Worm (Caenorhabditis elegans): ENCODE results near the gene D2023.3.

The D2023.3 gene

DNA sequence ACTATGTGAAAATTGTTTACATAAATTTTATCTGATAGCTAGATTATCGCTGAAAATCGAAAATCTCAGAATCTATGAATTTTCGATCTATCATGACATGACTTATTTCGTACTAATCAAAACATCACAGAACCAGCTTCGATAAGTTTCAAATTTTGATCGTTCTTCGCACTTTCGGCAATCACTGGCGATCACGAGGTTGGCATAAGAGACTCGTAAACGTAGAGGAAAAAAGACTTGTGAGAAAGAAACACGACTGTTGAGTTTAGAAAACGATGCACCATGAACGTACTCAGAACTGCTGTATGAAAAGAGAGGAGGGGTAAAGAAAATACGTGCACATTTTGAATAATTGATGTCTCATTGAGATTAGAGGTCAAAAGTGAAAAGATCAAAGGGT is 12.2 kb upstream of the D2023.3 start:
- TF ChIP-seq aly-1 (tag; optimal IDR thresholded peaks at IDR 0.05) (no peak), ceh-13 (GFP tag; optimal IDR thresholded peaks at IDR 0.05) (no peak), F13C5.2 (tag; optimal IDR thresholded peaks at IDR 0.05) (no peak), tra-4 (tag; optimal IDR thresholded peaks at IDR 0.05) (no peak), pes-1 (GFP tag; IDR thresholded peaks at IDR 0.05) (no peak), ceh-36 (tag; optimal IDR thresholded peaks at IDR 0.05) (no peak), tbx-37 (GFP tag; conservative IDR thresholded peaks at IDR 0.05) (no peak), flt-1 (GFP tag; IDR thresholded peaks at IDR 0.05) (no peak), hmbx-1 (tag; optimal IDR thresholded peaks at IDR 0.05) (no peak), hmg-4 (GFP tag; optimal IDR thresholded peaks at IDR 0.05) (no peak), tbx-11 (GFP tag; IDR thresholded peaks at IDR 0.05) (no peak), scrt-1 (GFP tag; IDR thresholded peaks at IDR 0.05) (no peak), sea-1 (GFP tag; conservative IDR thresholded peaks at IDR 0.05) (no peak), B0310.2 (tag; optimal IDR thresholded peaks at IDR 0.05) (no peak), ama-1 (optimal IDR thresholded peaks at IDR 0.05) (no peak), hnd-1 (tag; optimal IDR thresholded peaks at IDR 0.05) (no peak), ets-7 (tag; optimal IDR thresholded peaks at IDR 0.05) (no peak)

DNA sequence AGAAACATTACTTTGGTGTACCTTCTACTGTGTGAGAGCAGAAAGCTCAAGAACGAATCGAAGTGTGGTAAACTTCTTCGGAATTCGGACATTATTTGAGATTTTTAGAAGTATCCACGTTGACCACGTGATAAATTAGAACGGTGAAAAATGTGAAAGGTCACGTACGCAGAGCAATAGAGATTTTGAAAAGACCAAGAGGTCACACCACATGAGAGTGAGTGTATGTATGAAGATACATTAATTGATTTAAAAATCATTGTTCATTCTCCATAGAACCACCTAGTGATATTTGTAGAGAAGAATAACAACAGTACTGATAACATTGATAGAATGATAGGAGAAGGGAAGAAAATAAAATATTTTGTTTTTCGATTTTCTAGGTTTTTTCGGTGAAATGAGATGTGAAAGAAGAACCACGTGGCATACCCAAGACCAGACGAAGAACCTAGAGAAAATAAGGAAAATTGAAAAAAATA is 10.7 kb upstream of the D2023.3 start, which contains the start of gene pyc-1:
TSS of gene pyc-1 (minus strand) at position 69 of the 479 bp plus-strand sequence.
- no peak for TF ChIP-seq aly-1 (tag; optimal IDR thresholded peaks at IDR 0.05)

- no peak for TF ChIP-seq hnd-1 (tag; optimal IDR thresholded peaks at IDR 0.05)
- no peak for TF ChIP-seq tbx-37 (GFP tag; conservative IDR thresholded peaks at IDR 0.05)
- TF ChIP-seq flt-1 (GFP tag; IDR thresholded peaks at IDR 0.05) = no peak
- TF ChIP-seq scrt-1 (GFP tag; IDR thresholded peaks at IDR 0.05) = no peak
- TF ChIP-seq ceh-13 (GFP tag; optimal IDR thresholded peaks at IDR 0.05) = no peak
- no peak for TF ChIP-seq tbx-11 (GFP tag; IDR thresholded peaks at IDR 0.05)
- no peak for TF ChIP-seq tra-4 (tag; optimal IDR thresholded peaks at IDR 0.05)
Measured at ce11 chrV:11820551-11820950, 8.7 kb upstream of the D2023.3 start.

DNA sequence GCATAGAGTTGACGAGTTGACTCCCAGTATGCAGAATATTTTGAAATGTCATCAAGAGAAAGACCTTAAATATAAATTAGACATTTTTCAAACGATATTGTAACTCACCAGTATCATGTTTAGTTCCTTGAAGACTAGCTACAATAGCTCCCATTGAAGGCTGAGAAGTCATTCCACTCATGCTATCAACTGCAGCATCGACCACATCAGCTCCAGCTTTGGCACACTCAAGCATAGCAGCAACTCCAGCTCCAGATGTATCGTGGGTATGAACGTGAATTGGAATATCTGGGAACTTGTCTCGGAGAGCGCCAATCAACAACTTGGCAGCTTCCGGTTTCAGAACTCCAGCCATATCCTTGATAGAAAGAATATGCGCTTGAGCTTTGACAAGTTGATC is 7.6 kb upstream of the D2023.3 start:
- TF ChIP-seq aly-1 (tag; optimal IDR thresholded peaks at IDR 0.05) = no peak
- no peak for TF ChIP-seq ceh-13 (GFP tag; optimal IDR thresholded peaks at IDR 0.05)
- no peak for TF ChIP-seq F13C5.2 (tag; optimal IDR thresholded peaks at IDR 0.05)
- no peak for TF ChIP-seq tra-4 (tag; optimal IDR thresholded peaks at IDR 0.05)
- no peak for TF ChIP-seq pes-1 (GFP tag; IDR thresholded peaks at IDR 0.05)
- no peak for TF ChIP-seq scrt-1 (GFP tag; IDR thresholded peaks at IDR 0.05)
- no peak for TF ChIP-seq tbx-11 (GFP tag; IDR thresholded peaks at IDR 0.05)

DNA sequence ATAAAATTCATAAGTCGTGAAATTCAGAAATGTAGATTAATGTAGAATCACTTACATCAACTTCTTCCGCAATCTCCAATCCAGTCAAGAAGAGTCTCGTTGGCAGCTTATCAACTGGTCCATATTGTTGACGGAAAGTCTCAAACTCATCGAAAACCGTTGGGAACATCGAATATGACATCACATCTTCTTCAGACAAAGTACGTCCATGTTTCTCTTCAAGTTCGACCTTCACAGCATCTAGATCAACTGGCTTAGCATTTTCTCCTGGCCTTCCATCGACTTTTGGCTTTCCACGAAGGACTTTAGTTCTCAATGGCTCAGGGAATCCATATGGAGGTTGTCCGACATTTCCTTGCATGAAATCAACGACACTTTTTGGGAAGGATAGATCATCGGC is 7.0 kb upstream of the D2023.3 start:
- TF ChIP-seq scrt-1 (GFP tag; IDR thresholded peaks at IDR 0.05) = no peak
- no peak for TF ChIP-seq pes-1 (GFP tag; IDR thresholded peaks at IDR 0.05)
- no peak for TF ChIP-seq ama-1 (optimal IDR thresholded peaks at IDR 0.05)
- TF ChIP-seq ceh-13 (GFP tag; optimal IDR thresholded peaks at IDR 0.05) = no peak
- no peak for TF ChIP-seq flt-1 (GFP tag; IDR thresholded peaks at IDR 0.05)

DNA sequence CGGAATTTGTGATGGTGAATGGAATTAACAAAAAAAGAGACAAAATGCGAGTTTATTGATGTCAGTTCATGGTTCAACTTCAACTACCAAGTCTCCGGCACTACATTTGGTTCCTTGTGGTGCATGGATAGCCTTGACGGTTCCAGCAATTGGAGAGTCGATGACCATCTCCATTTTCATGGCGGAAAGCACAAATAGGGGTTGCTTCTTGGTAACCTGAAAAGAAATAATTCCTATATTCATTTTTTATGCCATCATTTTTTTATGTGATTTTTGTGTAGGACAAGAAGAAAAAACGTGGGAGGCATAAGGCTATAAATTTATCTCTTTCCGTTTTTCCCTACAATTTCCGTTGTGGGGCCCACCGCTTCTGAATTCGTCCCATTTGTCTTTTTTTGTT is 6.2 kb upstream of the D2023.3 start:
- no peak for TF ChIP-seq hmbx-1 (tag; optimal IDR thresholded peaks at IDR 0.05)
- TF ChIP-seq pes-1 (GFP tag; IDR thresholded peaks at IDR 0.05) = no peak
- no peak for TF ChIP-seq B0310.2 (tag; optimal IDR thresholded peaks at IDR 0.05)
- no peak for TF ChIP-seq sea-1 (GFP tag; conservative IDR thresholded peaks at IDR 0.05)
- TF ChIP-seq ets-7 (tag; optimal IDR thresholded peaks at IDR 0.05) = no peak
- no peak for TF ChIP-seq hmg-4 (GFP tag; optimal IDR thresholded peaks at IDR 0.05)
- no peak for TF ChIP-seq tra-4 (tag; optimal IDR thresholded peaks at IDR 0.05)
- no peak for TF ChIP-seq scrt-1 (GFP tag; IDR thresholded peaks at IDR 0.05)
- TF ChIP-seq ceh-36 (tag; optimal IDR thresholded peaks at IDR 0.05) = no peak
- TF ChIP-seq flt-1 (GFP tag; IDR thresholded peaks at IDR 0.05) = no peak
- TF ChIP-seq ceh-13 (GFP tag; optimal IDR thresholded peaks at IDR 0.05) = no peak
- no peak for TF ChIP-seq tbx-11 (GFP tag; IDR thresholded peaks at IDR 0.05)
- TF ChIP-seq tbx-37 (GFP tag; conservative IDR thresholded peaks at IDR 0.05) = no peak
- TF ChIP-seq F13C5.2 (tag; optimal IDR thresholded peaks at IDR 0.05) = no peak

- no peak for TF ChIP-seq ceh-36 (tag; optimal IDR thresholded peaks at IDR 0.05)
Measured at ce11 chrV:11817263-11817726, 5.5 kb upstream of the D2023.3 start.

DNA sequence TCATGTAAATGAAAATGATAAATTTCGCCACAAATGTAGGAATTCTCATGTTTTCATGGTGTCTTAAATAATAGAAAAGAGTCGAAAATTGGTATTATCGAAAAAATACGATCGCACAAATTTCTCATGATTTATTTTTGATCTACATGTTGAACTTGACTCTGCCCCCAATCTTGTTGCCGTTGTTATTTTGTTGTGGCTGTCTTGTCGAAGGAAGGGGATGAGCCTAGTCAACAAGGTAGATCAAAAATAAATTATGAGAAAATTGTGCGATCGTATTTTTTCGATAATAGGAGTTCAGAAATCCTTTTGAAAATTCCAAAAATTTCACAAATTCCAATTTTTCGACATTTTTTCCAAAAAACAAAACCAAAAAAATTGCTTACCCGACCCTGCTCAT is 3.7 kb upstream of the D2023.3 start:
- TF ChIP-seq tbx-11 (GFP tag; IDR thresholded peaks at IDR 0.05) = no peak
- TF ChIP-seq hnd-1 (tag; optimal IDR thresholded peaks at IDR 0.05) = no peak
- TF ChIP-seq hmg-4 (GFP tag; optimal IDR thresholded peaks at IDR 0.05) = no peak
- no peak for TF ChIP-seq ceh-36 (tag; optimal IDR thresholded peaks at IDR 0.05)
- no peak for TF ChIP-seq F13C5.2 (tag; optimal IDR thresholded peaks at IDR 0.05)
- no peak for TF ChIP-seq aly-1 (tag; optimal IDR thresholded peaks at IDR 0.05)
- TF ChIP-seq pes-1 (GFP tag; IDR thresholded peaks at IDR 0.05) = no peak
- no peak for TF ChIP-seq sea-1 (GFP tag; conservative IDR thresholded peaks at IDR 0.05)
- TF ChIP-seq flt-1 (GFP tag; IDR thresholded peaks at IDR 0.05) = no peak
- no peak for TF ChIP-seq hmbx-1 (tag; optimal IDR thresholded peaks at IDR 0.05)
- TF ChIP-seq tbx-37 (GFP tag; conservative IDR thresholded peaks at IDR 0.05) = no peak

DNA sequence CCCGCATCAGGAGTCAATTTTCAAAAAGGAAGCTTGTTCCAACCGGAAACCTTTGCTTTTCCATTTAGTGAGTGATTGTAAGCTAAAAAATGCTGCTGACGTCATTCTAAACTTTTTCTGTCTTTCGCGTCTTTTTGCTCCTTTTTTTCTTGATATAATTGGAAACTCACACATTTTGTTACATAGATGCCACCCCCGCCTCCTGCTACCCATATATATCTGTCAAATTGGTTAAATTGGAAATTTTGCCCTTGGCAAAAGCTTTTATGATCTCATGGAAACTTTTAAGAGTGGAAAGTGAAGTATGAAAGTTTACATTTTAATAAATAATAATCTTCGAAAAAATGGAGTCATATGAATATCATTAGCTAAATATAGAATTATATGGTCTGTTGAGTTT is 1.9 kb downstream of the D2023.3 start:
- TF ChIP-seq pes-1 (GFP tag; IDR thresholded peaks at IDR 0.05) = no peak
- TF ChIP-seq sea-1 (GFP tag; conservative IDR thresholded peaks at IDR 0.05) = no peak
- no peak for TF ChIP-seq aly-1 (tag; optimal IDR thresholded peaks at IDR 0.05)
- TF ChIP-seq hmg-4 (GFP tag; optimal IDR thresholded peaks at IDR 0.05) = no peak
- no peak for TF ChIP-seq flt-1 (GFP tag; IDR thresholded peaks at IDR 0.05)
- no peak for TF ChIP-seq ceh-36 (tag; optimal IDR thresholded peaks at IDR 0.05)
- no peak for TF ChIP-seq tra-4 (tag; optimal IDR thresholded peaks at IDR 0.05)
- no peak for TF ChIP-seq scrt-1 (GFP tag; IDR thresholded peaks at IDR 0.05)
- TF ChIP-seq ama-1 (optimal IDR thresholded peaks at IDR 0.05) = no peak
- no peak for TF ChIP-seq hmbx-1 (tag; optimal IDR thresholded peaks at IDR 0.05)
- no peak for TF ChIP-seq ceh-13 (GFP tag; optimal IDR thresholded peaks at IDR 0.05)
- TF ChIP-seq tbx-37 (GFP tag; conservative IDR thresholded peaks at IDR 0.05) = no peak
- TF ChIP-seq B0310.2 (tag; optimal IDR thresholded peaks at IDR 0.05) = no peak
- TF ChIP-seq hnd-1 (tag; optimal IDR thresholded peaks at IDR 0.05) = no peak
- TF ChIP-seq tbx-11 (GFP tag; IDR thresholded peaks at IDR 0.05) = no peak
- TF ChIP-seq ets-7 (tag; optimal IDR thresholded peaks at IDR 0.05) = no peak
- no peak for TF ChIP-seq F13C5.2 (tag; optimal IDR thresholded peaks at IDR 0.05)
